Fruit fly (Drosophila melanogaster): ENCODE measurements around the gene CG45099.
A peak's percentile ranks its signal among the peaks of the same experiment; 100 is the strongest.

DNA sequence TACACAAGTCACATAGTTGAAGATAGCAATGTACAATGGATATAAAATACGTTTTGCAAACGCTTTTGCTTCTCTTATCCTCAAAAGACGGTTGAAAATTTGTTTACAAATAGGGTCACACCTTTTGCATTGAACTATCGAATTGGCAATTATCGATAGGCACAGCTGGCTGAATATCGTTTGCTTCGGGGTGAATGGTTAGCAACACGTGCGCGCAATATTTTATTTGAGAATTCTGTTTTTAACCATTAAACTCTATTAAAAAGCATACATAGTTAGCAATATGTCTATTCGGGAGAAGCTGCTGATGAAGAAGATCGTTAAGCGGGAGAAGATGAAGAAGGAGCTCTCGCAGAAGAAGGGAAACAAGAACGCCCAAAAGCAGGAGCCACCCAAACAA is 1.5 kb upstream of the CG45099 start:
- TF ChIP-seq pan (optimal IDR thresholded peaks at IDR 0.05) (no peak), psq (GFP tag; optimal IDR thresholded peaks at IDR 0.05) (no peak), Hnf4 (GFP tag; optimal IDR thresholded peaks at IDR 0.05) (no peak), Myc (optimal IDR thresholded peaks at IDR 0.05) (peak; percentile 52), tai (GFP tag; optimal IDR thresholded peaks at IDR 0.05) (no peak), OdsH (GFP tag; optimal IDR thresholded peaks at IDR 0.05) (no peak), dl (GFP tag; optimal IDR thresholded peaks at IDR 0.05; ENCODE audit: insufficient read depth in 1 of 2, partially characterized antibody in 2 of 2) (no peak), woc (GFP tag; optimal IDR thresholded peaks at IDR 0.05) (no peak), Rel (GFP tag; optimal IDR thresholded peaks at IDR 0.05) (no peak), Rel (tag; optimal IDR thresholded peaks at IDR 0.05) (peak; percentile 56), jim (GFP tag; optimal IDR thresholded peaks at IDR 0.05) (no peak)
